Worm (Caenorhabditis elegans): ENCODE measurements around the gene clec-21.

- TF ChIP-seq nhr-237 (tag; optimal IDR thresholded peaks at IDR 0.05) (no peak), blmp-1 (tag; optimal IDR thresholded peaks at IDR 0.05) (no peak), unc-39 (tag; optimal IDR thresholded peaks at IDR 0.05) (no peak), elt-3 (tag; optimal IDR thresholded peaks at IDR 0.05) (no peak), ces-1 (GFP tag; optimal IDR thresholded peaks at IDR 0.05) (no peak), ztf-11 (tag; optimal IDR thresholded peaks at IDR 0.05) (no peak)
Measured at ce11 chrII:1586305-1586704, 2.3 kb upstream of the clec-21 start, which contains the start of gene T07H3.8.
